Fruit fly (Drosophila melanogaster): ENCODE measurements around the gene IntS10.

DNA sequence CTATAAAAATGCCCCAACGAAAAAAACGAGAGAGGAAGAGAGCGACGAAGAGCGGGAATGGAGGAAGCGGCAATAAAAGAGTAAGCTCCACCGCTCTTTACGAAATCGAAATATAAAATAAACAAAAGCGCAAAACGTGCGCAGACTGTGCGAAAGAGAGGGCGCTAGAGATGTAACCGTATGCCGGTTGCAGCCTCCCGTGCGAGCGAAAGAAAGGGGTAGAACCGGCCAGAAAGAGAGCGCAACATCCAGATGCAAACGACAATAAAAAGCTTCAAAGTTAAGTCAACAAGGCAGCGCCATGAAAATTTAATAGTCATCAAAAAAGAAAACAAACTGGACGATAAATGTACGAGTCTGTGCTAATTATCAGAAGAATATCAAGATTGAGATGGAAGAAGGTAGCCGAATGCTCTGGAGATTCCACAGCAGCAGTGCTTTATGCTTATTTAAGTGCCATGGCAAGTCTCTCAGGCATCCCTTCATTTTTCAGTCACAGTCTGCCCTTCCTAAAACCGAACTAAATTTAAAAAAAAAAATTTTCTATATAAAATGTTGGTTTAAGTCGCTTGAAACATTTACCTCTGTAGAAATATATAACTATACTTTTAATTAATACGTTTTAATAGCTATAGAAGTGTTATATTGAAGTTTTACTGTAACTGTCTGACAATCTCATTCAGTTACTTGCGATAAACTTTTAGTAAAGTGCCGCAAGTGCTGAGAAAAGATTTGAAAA, 40.6 kb upstream of the IntS10 start:
- TF ChIP-seq tai (GFP tag; optimal IDR thresholded peaks at IDR 0.05) (no peak), usp (GFP tag; optimal IDR thresholded peaks at IDR 0.05) (no peak)

Measured in whole organism, wandering third instar larva.